Fruit fly (Drosophila melanogaster): ENCODE data around the gene OXA1L.

DNA sequence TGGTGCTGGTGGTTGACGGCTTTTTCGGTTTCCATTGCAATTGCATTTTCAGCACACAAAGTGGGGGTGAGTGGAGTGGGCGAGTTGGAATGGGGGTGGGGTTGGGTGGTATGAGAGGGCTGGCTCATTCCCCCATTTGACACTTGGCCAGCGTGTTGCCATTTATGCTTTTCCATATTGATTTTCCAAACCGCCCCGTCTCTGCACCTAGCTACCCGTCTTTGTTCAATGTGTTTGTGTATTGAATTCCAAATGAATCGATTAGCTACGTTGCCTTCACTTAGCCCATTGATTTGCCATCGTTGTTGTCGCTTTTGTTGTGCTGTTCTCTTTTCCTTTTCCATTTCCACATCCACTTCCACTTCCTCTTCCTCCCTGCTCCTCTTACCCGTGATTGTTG, 42.6 kb downstream of the OXA1L start:
- TF ChIP-seq pan (optimal IDR thresholded peaks at IDR 0.05) (no peak), CG8478 (optimal IDR thresholded peaks at IDR 0.05) (no peak)

Data from whole organism.